Fruit fly (Drosophila melanogaster): Measurements from ENCODE around the gene CG43675.
A peak's percentile ranks its signal among the peaks of the same experiment; 100 is the strongest.

dm6 chr3R:9328812-9329211, 26.5 kb upstream of the CG43675 start:
- TF ChIP-seq CTCF (optimal IDR thresholded peaks at IDR 0.05) = peak; percentile 12 to 71
- no peak for TF ChIP-seq CG8478 (optimal IDR thresholded peaks at IDR 0.05)
